Worm (Caenorhabditis elegans): Measurements from ENCODE around the gene srb-19.
"Not testable (repeated sequence)": the region's sequence is repeated elsewhere in the genome, so short reads cannot be mapped to it uniquely, and the experiment has no call there.

DNA sequence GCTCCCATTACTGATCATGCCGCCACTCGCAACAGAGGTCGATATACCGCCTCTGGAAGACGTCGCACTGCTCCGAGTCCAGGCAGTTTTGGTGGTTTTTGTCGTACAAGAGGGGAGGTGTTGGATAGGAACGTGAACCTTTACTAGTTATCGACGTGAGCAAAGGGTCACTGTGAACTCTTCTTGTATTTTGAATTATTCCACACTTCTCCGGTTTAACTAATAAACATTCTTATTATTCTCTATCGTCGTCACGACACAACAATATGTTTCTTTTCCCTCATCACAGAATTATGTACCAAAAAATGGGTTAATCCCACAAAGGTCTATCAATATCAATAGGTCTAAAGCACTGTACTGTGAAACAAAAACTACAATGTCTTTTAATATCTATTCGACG lies 8.5 kb downstream of the srb-19 start, which contains the start of gene nhr-171:
- not testable (repeated sequence) for TF ChIP-seq F55B11.4 (tag; optimal IDR thresholded peaks at IDR 0.05; ENCODE audit: borderline replicate concordance, insufficient read depth); F33H1.4 (GFP tag; IDR thresholded peaks at IDR 0.05); zfh-2 (GFP tag; conservative IDR thresholded peaks at IDR 0.05); rec-8 (tag; optimal IDR thresholded peaks at IDR 0.05); K11D2.4 (GFP tag; IDR thresholded peaks at IDR 0.05); cebp-2 (GFP tag; IDR thresholded peaks at IDR 0.05); B0261.1 (tag; optimal IDR thresholded peaks at IDR 0.05); F23B12.7 (tag; optimal IDR thresholded peaks at IDR 0.05; ENCODE audit: insufficient read depth); ets-4 (GFP tag; optimal IDR thresholded peaks at IDR 0.05); ama-1 (optimal IDR thresholded peaks at IDR 0.05); ama-1 (GFP tag; optimal IDR thresholded peaks at IDR 0.05); snpc-4 (GFP tag; optimal IDR thresholded peaks at IDR 0.05); snpc-4 (tag; optimal IDR thresholded peaks at IDR 0.05); lin-26 (GFP tag; IDR thresholded peaks at IDR 0.05)

Data from whole organism, young adult.